Fruit fly (Drosophila melanogaster): ENCODE results near the gene NimC4.
A peak's percentile ranks its signal among the peaks of the same experiment; 100 is the strongest.

Gene NimC4

dm6 chr2L:14020875-14021643 is 26.3 kb upstream of the NimC4 start (continued):
- peak; percentile 76 for TF ChIP-seq Sox102F (GFP tag; optimal IDR thresholded peaks at IDR 0.05)
- peak; percentile 29 for TF ChIP-seq Hr39 (GFP tag; optimal IDR thresholded peaks at IDR 0.05)
- peak; percentile 74 for TF ChIP-seq CG1621 (tag; optimal IDR thresholded peaks at IDR 0.05)
- peak; percentile 71 for TF ChIP-seq CG32006 (GFP tag; optimal IDR thresholded peaks at IDR 0.05)
- peak; percentile 55 for TF ChIP-seq fkh (GFP tag; optimal IDR thresholded peaks at IDR 0.05)
- TF ChIP-seq eg (GFP tag; IDR thresholded peaks at IDR 0.05): peak; percentile 82
- peak; percentile 51 for TF ChIP-seq fd59A (GFP tag; optimal IDR thresholded peaks at IDR 0.05)
- peak; percentile 49 for TF ChIP-seq CG10669 (GFP tag; optimal IDR thresholded peaks at IDR 0.05)
- TF ChIP-seq Lpt (GFP tag; optimal IDR thresholded peaks at IDR 0.05): no peak
- peak; percentile 72 for TF ChIP-seq Sox14 (GFP tag; optimal IDR thresholded peaks at IDR 0.05)
- TF ChIP-seq Sox15 (GFP tag; optimal IDR thresholded peaks at IDR 0.05): peak; percentile 9
- peak; percentile 13 for TF ChIP-seq Ets21C (GFP tag; optimal IDR thresholded peaks at IDR 0.05)

dm6 chr2L:14021646-14022129 is 25.7 kb upstream of the NimC4 start:
- TF ChIP-seq fkh (GFP tag; optimal IDR thresholded peaks at IDR 0.05) (peak; percentile 97), CG1621 (tag; optimal IDR thresholded peaks at IDR 0.05) (peak; percentile 96), Gug (GFP tag; IDR thresholded peaks at IDR 0.05) (0 out of 2 replicates have a peak, but pooled peaks have one; percentile 4), CG3032 (tag; optimal IDR thresholded peaks at IDR 0.05) (no peak), Hr38 (GFP tag; optimal IDR thresholded peaks at IDR 0.05) (no peak), salr (GFP tag; optimal IDR thresholded peaks at IDR 0.05) (peak in 1 of 2 experiments; percentile 4), cyc (GFP tag; optimal IDR thresholded peaks at IDR 0.05) (no peak), CG11294 (GFP tag; IDR thresholded peaks at IDR 0.05) (no peak), CG6163 (GFP tag; IDR thresholded peaks at IDR 0.05) (peak; percentile 41; the same call in 1 of the 3 replicates)

dm6 chr2L:14022130-14022735 is 25.1 kb upstream of the NimC4 start:
- TF ChIP-seq achi (GFP tag; optimal IDR thresholded peaks at IDR 0.05): peak; percentile 90
- peak; percentile 99 for TF ChIP-seq CG8119 (GFP tag; IDR thresholded peaks at IDR 0.05)
- TF ChIP-seq esn (GFP tag; optimal IDR thresholded peaks at IDR 0.05): peak; percentile 69
- TF ChIP-seq Met (GFP tag; optimal IDR thresholded peaks at IDR 0.05): peak; percentile 61
- TF ChIP-seq Eip93F (GFP tag; optimal IDR thresholded peaks at IDR 0.05): no peak
- peak; percentile 72 for TF ChIP-seq CG8632 (GFP tag; optimal IDR thresholded peaks at IDR 0.05)
- TF ChIP-seq CG6276 (GFP tag; optimal IDR thresholded peaks at IDR 0.05): peak; percentile 94
- TF ChIP-seq spab (GFP tag; optimal IDR thresholded peaks at IDR 0.05): peak; percentile 69
- peak; percentile 85 for TF ChIP-seq Lpt (GFP tag; optimal IDR thresholded peaks at IDR 0.05)
- peak; percentile 41 for TF ChIP-seq fkh (GFP tag; optimal IDR thresholded peaks at IDR 0.05)
- peak; percentile 69 for TF ChIP-seq CG9139 (GFP tag; optimal IDR thresholded peaks at IDR 0.05)
- peak; percentile 34 for TF ChIP-seq CG6854 (GFP tag; optimal IDR thresholded peaks at IDR 0.05)
- TF ChIP-seq CG11902 (GFP tag; optimal IDR thresholded peaks at IDR 0.05): peak; percentile 38
- TF ChIP-seq pdm3 (GFP tag; optimal IDR thresholded peaks at IDR 0.05): peak; percentile 68
- peak in 1 of 2 experiments; percentile 87 for TF ChIP-seq salr (GFP tag; optimal IDR thresholded peaks at IDR 0.05)
- TF ChIP-seq svp (GFP tag): peak; percentile 81
- peak; percentile 65 for TF ChIP-seq lz (GFP tag; optimal IDR thresholded peaks at IDR 0.05)
- TF ChIP-seq CG10669 (GFP tag; optimal IDR thresholded peaks at IDR 0.05): peak; percentile 85
- peak; percentile 74 for TF ChIP-seq CG34406 (GFP tag; optimal IDR thresholded peaks at IDR 0.05)
- TF ChIP-seq CG15336 (GFP tag; IDR thresholded peaks at IDR 0.05): peak; percentile 98
- peak; percentile 33 for TF ChIP-seq dac (GFP tag; optimal IDR thresholded peaks at IDR 0.05)
- no peak for TF ChIP-seq fd85E (GFP tag; optimal IDR thresholded peaks at IDR 0.05)
- peak; percentile 68 for TF ChIP-seq vri (GFP tag; optimal IDR thresholded peaks at IDR 0.05)
- peak; percentile 90 for TF ChIP-seq CG6163 (GFP tag; IDR thresholded peaks at IDR 0.05)
- TF ChIP-seq CG3032 (tag; optimal IDR thresholded peaks at IDR 0.05): peak; percentile 91
- peak; percentile 74 for TF ChIP-seq acj6 (GFP tag; optimal IDR thresholded peaks at IDR 0.05)
- TF ChIP-seq Hr39 (GFP tag; optimal IDR thresholded peaks at IDR 0.05): peak; percentile 79
- TF ChIP-seq Eip78C (GFP tag): peak; percentile 89
- peak; percentile 64 for TF ChIP-seq CG16779 (tag; optimal IDR thresholded peaks at IDR 0.05)
- peak; percentile 56 for TF ChIP-seq Ets21C (GFP tag; optimal IDR thresholded peaks at IDR 0.05)
- TF ChIP-seq CG7368 (GFP tag; optimal IDR thresholded peaks at IDR 0.05): peak; percentile 37
- peak; percentile 42 for TF ChIP-seq Smox (GFP tag; optimal IDR thresholded peaks at IDR 0.05)
- peak; percentile 73 for TF ChIP-seq net (GFP tag; optimal IDR thresholded peaks at IDR 0.05)
- TF ChIP-seq OdsH (GFP tag; optimal IDR thresholded peaks at IDR 0.05): peak; percentile 82
- TF ChIP-seq CG1621 (tag; optimal IDR thresholded peaks at IDR 0.05): peak; percentile 36
